Worm (Caenorhabditis elegans): ENCODE results near the gene R09E10.13.

- TF ChIP-seq nhr-77 (tag; optimal IDR thresholded peaks at IDR 0.05) (no peak), ceh-82 (tag; optimal IDR thresholded peaks at IDR 0.05) (no peak), ZK546.5 (tag; optimal IDR thresholded peaks at IDR 0.05) (no peak)
Observed at ce11 chrIV:10288575-10288974, 6.4 kb downstream of the R09E10.13 start.
